Worm (Caenorhabditis elegans) whole organism, late embryonic: ENCODE data around the gene F09E5.8.

ENCODE experiments used
- K09A11.1 ChIP-seq: sonication (generic microtip); optimal IDR thresholded peaks from 2 replicates; lab custom pipeline; 2017; ENCODE audit warnings: antibody characterized with exemption, mild to moderate bottlenecking, missing genetic modification characterization, missing compliant biosample characterization; ENCODE audit not compliant: insufficient read depth
- T23F11.4 ChIP-seq: fragments of 200-800 bp; sonication (Bioruptor generic); optimal IDR thresholded peaks from 2 replicates; lab custom pipeline; 2018; ENCODE audit warnings: mild to moderate bottlenecking, missing genetic modification characterization, missing compliant biosample characterization
- ama-1 ChIP-seq: fragments of 150-350 bp; optimal IDR thresholded peaks from 2 replicates; lab custom pipeline; 2014
- ceh-14 ChIP-seq: sonication (generic microtip); optimal IDR thresholded peaks from 2 replicates; lab custom pipeline; 2016; ENCODE audit warnings: missing genotype, missing genetic modification characterization, missing compliant biosample characterization
- ceh-19 ChIP-seq: fragments of 200-800 bp; sonication (Bioruptor generic); optimal IDR thresholded peaks from 2 replicates; lab custom pipeline; 2018; ENCODE audit warnings: mild to moderate bottlenecking, missing genetic modification characterization, missing compliant biosample characterization
- ceh-2 ChIP-seq: sonication (generic microtip); optimal IDR thresholded peaks from 2 replicates; lab custom pipeline; 2016; ENCODE audit warnings: missing genotype, missing genetic modification characterization, missing compliant biosample characterization
- ceh-22 ChIP-seq: sonication (generic microtip); optimal IDR thresholded peaks from 2 replicates; lab custom pipeline; 2017; ENCODE audit warnings: missing biosample characterization, missing genetic modification characterization
- ceh-31 ChIP-seq: sonication (generic microtip); optimal IDR thresholded peaks from 2 replicates; lab custom pipeline; 2016; ENCODE audit warnings: missing genetic modification characterization, missing compliant biosample characterization
- ceh-9 ChIP-seq: sonication (generic microtip); optimal IDR thresholded peaks from 2 replicates; lab custom pipeline; 2016; ENCODE audit warnings: mild to moderate bottlenecking, missing genetic modification characterization, inconsistent platforms, missing compliant biosample characterization
- che-1 ChIP-seq: sonication (generic microtip); optimal IDR thresholded peaks from 2 replicates; lab custom pipeline; 2016; ENCODE audit warnings: mild to moderate bottlenecking, missing genetic modification characterization, missing compliant biosample characterization
- dve-1 ChIP-seq: sonication (generic microtip); optimal IDR thresholded peaks from 2 replicates; lab custom pipeline; 2017; ENCODE audit warnings: antibody characterized with exemption, mild to moderate bottlenecking, missing genetic modification characterization, missing compliant biosample characterization
- elt-2 ChIP-seq: sonication (generic microtip); optimal IDR thresholded peaks from 2 replicates; lab custom pipeline; 2016; ENCODE audit warnings: missing genetic modification reagents, missing genetic modification characterization, missing compliant biosample characterization
- elt-4 ChIP-seq: sonication (generic microtip); optimal IDR thresholded peaks from 2 replicates; lab custom pipeline; 2016; ENCODE audit warnings: missing genetic modification characterization, missing compliant biosample characterization
- ets-4 ChIP-seq: sonication (generic microtip); optimal IDR thresholded peaks from 2 replicates; lab custom pipeline; 2016; ENCODE audit warnings: missing genetic modification characterization, missing compliant biosample characterization
- fax-1 ChIP-seq: sonication (generic microtip); optimal IDR thresholded peaks from 2 replicates; lab custom pipeline; 2016; ENCODE audit warnings: missing genotype, missing genetic modification characterization, missing compliant biosample characterization
- hlh-15 ChIP-seq: sonication (generic microtip); optimal IDR thresholded peaks from 2 replicates; lab custom pipeline; 2016; ENCODE audit warnings: missing genetic modification characterization, missing compliant biosample characterization
- hlh-30 ChIP-seq: sonication (generic microtip); optimal IDR thresholded peaks from 2 replicates; lab custom pipeline; 2017; ENCODE audit warnings: antibody characterized with exemption, missing genetic modification characterization, missing compliant biosample characterization; ENCODE audit not compliant: insufficient read depth
- hlh-8 ChIP-seq: sonication (generic microtip); optimal IDR thresholded peaks from 2 replicates; lab custom pipeline; 2016; ENCODE audit warnings: missing genotype, missing genetic modification characterization, missing compliant biosample characterization
- lin-11 ChIP-seq: fragments of 200-800 bp; sonication (Bioruptor generic); optimal IDR thresholded peaks from 2 replicates; lab custom pipeline; 2018; ENCODE audit warnings: mild to moderate bottlenecking, missing genetic modification characterization, missing compliant biosample characterization
- madf-2 ChIP-seq: sonication (generic microtip); optimal IDR thresholded peaks from 2 replicates; lab custom pipeline; 2017; ENCODE audit warnings: missing genetic modification characterization, missing compliant biosample characterization
- mec-3 ChIP-seq: sonication (generic microtip); optimal IDR thresholded peaks from 2 replicates; lab custom pipeline; 2016; ENCODE audit warnings: borderline replicate concordance, missing genetic modification characterization, missing compliant biosample characterization
- nfya-1 ChIP-seq: sonication (generic microtip); optimal IDR thresholded peaks from 2 replicates; lab custom pipeline; 2017; ENCODE audit warnings: missing genetic modification characterization, mild to moderate bottlenecking, missing compliant biosample characterization, antibody characterized with exemption, moderate library complexity
- nhr-11 ChIP-seq: fragments of 150-350 bp; optimal IDR thresholded peaks from 2 replicates; lab custom pipeline; 2014; ENCODE audit warnings: missing biosample characterization, missing genetic modification characterization
- odd-2 ChIP-seq: sonication (generic microtip); optimal IDR thresholded peaks from 2 replicates; lab custom pipeline; 2017; ENCODE audit warnings: antibody characterized with exemption, mild to moderate bottlenecking, missing genetic modification characterization, missing compliant biosample characterization
- pag-3 ChIP-seq: sonication (generic microtip); optimal IDR thresholded peaks from 2 replicates; lab custom pipeline; 2016; ENCODE audit warnings: missing compliant biosample characterization, missing genetic modification characterization, borderline replicate concordance
- pat-9 ChIP-seq: fragments of 200-800 bp; sonication (Bioruptor generic); optimal IDR thresholded peaks from 2 replicates; lab custom pipeline; 2018; ENCODE audit warnings: mild to moderate bottlenecking, missing genetic modification characterization, moderate library complexity, missing compliant biosample characterization
- pax-1 ChIP-seq: fragments of 150-350 bp; optimal IDR thresholded peaks from 2 replicates; lab custom pipeline; 2014; ENCODE audit warnings: missing biosample characterization, missing genetic modification characterization
- ref-2 ChIP-seq: sonication (generic microtip); optimal IDR thresholded peaks from 2 replicates; lab custom pipeline; 2016; ENCODE audit warnings: missing genetic modification characterization, missing compliant biosample characterization
- rnt-1 ChIP-seq: sonication (generic microtip); optimal IDR thresholded peaks from 2 replicates; lab custom pipeline; 2016; ENCODE audit warnings: missing genetic modification characterization, missing compliant biosample characterization
- sox-4 ChIP-seq: sonication (generic microtip); optimal IDR thresholded peaks from 2 replicates; lab custom pipeline; 2017; ENCODE audit warnings: mild to moderate bottlenecking, missing genetic modification characterization, inconsistent platforms, missing compliant biosample characterization
- tbx-2 ChIP-seq: sonication (generic microtip); optimal IDR thresholded peaks from 2 replicates; lab custom pipeline; 2016; ENCODE audit warnings: missing genetic modification characterization, missing compliant biosample characterization
- tbx-7 ChIP-seq: sonication (generic microtip); optimal IDR thresholded peaks from 2 replicates; lab custom pipeline; 2016; ENCODE audit warnings: missing genotype, missing genetic modification characterization, missing compliant biosample characterization
- unc-3 ChIP-seq, 2 experiments: fragments of 200-800 bp in 1 of 2; sonication (Bioruptor generic) in 1 of 2; sonication (generic microtip) in 1 of 2; conservative IDR thresholded peaks in 1 of 2; optimal IDR thresholded peaks in 1 of 2; 2 replicates each; pipeline versions ENCODE4 v1.3.6 to Lab custom; 2016 to 2022; ENCODE audit warnings: missing compliant biosample characterization in 2 of 2, missing genetic modification characterization in 2 of 2, missing genetic modification reagents in 1 of 2
- unc-42 ChIP-seq: sonication (generic microtip); optimal IDR thresholded peaks from 2 replicates; lab custom pipeline; 2016; ENCODE audit warnings: missing genotype, missing genetic modification characterization, missing compliant biosample characterization
- zip-5 ChIP-seq: sonication (generic microtip); optimal IDR thresholded peaks from 2 replicates; lab custom pipeline; 2016; ENCODE audit warnings: missing genetic modification characterization, missing compliant biosample characterization
- ztf-16 ChIP-seq: sonication (generic microtip); optimal IDR thresholded peaks from 2 replicates; lab custom pipeline; 2017; ENCODE audit warnings: missing genetic modification characterization, missing compliant biosample characterization

F09E5.8 gene

ce11 chrII:5377467-5378238 is 27.2 kb downstream of the F09E5.8 start, which contains the start of gene prdx-2:
TSS of gene prdx-2 (plus strand) at chrII:5378195.
- no peak for TF ChIP-seq mec-3 (tag; lab: Kevin White, UChicago)
- no peak for TF ChIP-seq rnt-1 (tag; lab: Kevin White, UChicago)
- TF ChIP-seq sox-4 (tag; lab: Kevin White, UChicago): no peak
- no peak for TF ChIP-seq hlh-8
- no peak for TF ChIP-seq ceh-9 (tag; lab: Kevin White, UChicago)
- no peak for TF ChIP-seq ceh-19
- no peak for TF ChIP-seq zip-5 (tag; lab: Kevin White, UChicago)
- TF ChIP-seq unc-3 (GFP tag; conservative IDR thresholded peaks at IDR 0.05; lab: Robert Waterston, UW): no peak
- no peak for TF ChIP-seq unc-3 (tag; optimal IDR thresholded peaks at IDR 0.05; lab: Kevin White, UChicago)
- no peak for TF ChIP-seq hlh-15 (tag; lab: Kevin White, UChicago)
- TF ChIP-seq dve-1 (tag; lab: Kevin White, UChicago): no peak
- TF ChIP-seq unc-42 (tag; lab: Kevin White, UChicago): no peak
- TF ChIP-seq tbx-7: no peak
- TF ChIP-seq pag-3: no peak
- no peak for TF ChIP-seq elt-4 (tag; lab: Kevin White, UChicago)
- no peak for TF ChIP-seq K09A11.1 (tag; lab: Kevin White, UChicago)
- no peak for TF ChIP-seq fax-1 (tag; lab: Kevin White, UChicago)
- no peak for TF ChIP-seq ref-2
- no peak for TF ChIP-seq madf-2 (tag; lab: Kevin White, UChicago)
- TF ChIP-seq ets-4 (tag; lab: Kevin White, UChicago): no peak
- no peak for TF ChIP-seq ztf-16

- TF ChIP-seq ceh-14 (tag; lab: Kevin White, UChicago): no peak
- TF ChIP-seq madf-2 (tag; lab: Kevin White, UChicago): no peak
- TF ChIP-seq lin-11: no peak
- no peak for TF ChIP-seq ref-2
- TF ChIP-seq che-1 (tag; lab: Kevin White, UChicago): no peak
- no peak for TF ChIP-seq T23F11.4
- TF ChIP-seq pat-9 (tag; lab: Kevin White, UChicago): no peak
- no peak for TF ChIP-seq ceh-22 (tag; lab: Kevin White, UChicago)
- no peak for TF ChIP-seq rnt-1 (tag; lab: Kevin White, UChicago)
Measured at ce11 chrII:5378239-5378521, 27.7 kb downstream of the F09E5.8 start.

DNA sequence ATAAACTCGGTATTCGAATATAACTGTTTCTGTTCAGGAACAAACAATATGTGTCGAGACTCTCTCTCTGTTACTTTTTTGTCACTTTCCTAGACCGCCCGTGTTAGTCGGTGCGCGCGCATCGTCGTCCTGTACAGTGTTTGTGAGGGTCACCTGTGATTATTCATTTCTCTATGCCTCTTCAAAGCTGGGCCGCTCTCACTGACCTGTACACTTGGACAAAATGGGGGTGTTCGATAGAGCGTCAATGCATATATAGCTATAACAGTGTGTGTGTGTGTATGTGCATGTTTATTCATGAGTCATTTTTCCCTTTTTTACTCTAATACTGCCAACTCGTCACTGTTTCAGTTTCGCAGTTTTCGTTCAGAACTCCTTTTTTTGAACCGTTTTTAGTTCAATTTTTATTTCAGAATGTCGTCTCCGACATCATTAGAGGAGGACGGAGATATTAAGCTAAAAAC is 29.2 kb downstream of the F09E5.8 start, which contains the start of gene pkc-3:
TSS of gene pkc-3 (plus strand) at position 414 of the 464 bp plus-strand sequence.
- TF ChIP-seq hlh-30 (tag; lab: Kevin White, UChicago): peak; percentile 2
- peak; percentile 26 for TF ChIP-seq T23F11.4
- TF ChIP-seq ceh-31 (tag; lab: Kevin White, UChicago): no peak
- TF ChIP-seq hlh-15 (tag; lab: Kevin White, UChicago): no peak
- peak; percentile 34 for TF ChIP-seq nfya-1 (tag; lab: Kevin White, UChicago)
- TF ChIP-seq pax-1 (tag; lab: Kevin White, UChicago): peak; percentile 26
- peak; percentile 43 for TF ChIP-seq ama-1 (lab: Kevin White, UChicago)
- peak; percentile 74 for TF ChIP-seq elt-2 (tag; lab: Kevin White, UChicago)
- peak; percentile 9 for TF ChIP-seq ceh-2 (tag; lab: Kevin White, UChicago)
- peak; percentile 14 for TF ChIP-seq tbx-2 (tag; lab: Kevin White, UChicago)
- TF ChIP-seq dve-1 (tag; lab: Kevin White, UChicago): peak; percentile 4

ce11 chrII:5384282-5384681 is 33.8 kb downstream of the F09E5.8 start:
- TF ChIP-seq ama-1 (lab: Kevin White, UChicago) (no peak), odd-2 (no peak), nhr-11 (tag; lab: Kevin White, UChicago) (no peak), ref-2 (no peak), ceh-22 (tag; lab: Kevin White, UChicago) (no peak), K09A11.1 (tag; lab: Kevin White, UChicago) (no peak), tbx-2 (tag; lab: Kevin White, UChicago) (no peak)
